Fruit fly (Drosophila melanogaster) whole organism, pupa: ENCODE data around the gene mRpL39.

Experiments
- CG10348 ChIP-seq: fragments of 200-800 bp; sonication (Bioruptor generic); IDR thresholded peaks from 2 replicates; pipeline ENCODE4 v1.3.6; 2022; ENCODE audit warnings: missing biosample characterization, missing genetic modification characterization
- CG13204 ChIP-seq: fragments of 200-800 bp; sonication (Bioruptor generic); optimal IDR thresholded peaks from 2 replicates; lab custom pipeline; 2018; ENCODE audit warnings: missing biosample characterization, mild to moderate bottlenecking, missing genetic modification characterization, moderate library complexity
- CG15710 ChIP-seq: fragments of 200-800 bp; sonication (Bioruptor generic); optimal IDR thresholded peaks from 2 replicates; lab custom pipeline; 2018; ENCODE audit warnings: missing biosample characterization, mild to moderate bottlenecking, missing genetic modification characterization, moderate library complexity
- CG17806 ChIP-seq: fragments of 200-800 bp; sonication (Bioruptor generic); optimal IDR thresholded peaks from 2 replicates; lab custom pipeline; 2018; ENCODE audit warnings: missing biosample characterization, mild to moderate bottlenecking, missing genetic modification characterization, moderate library complexity
- CG32121 ChIP-seq: fragments of 200-800 bp; sonication (Bioruptor generic); IDR thresholded peaks from 2 replicates; pipeline ENCODE4 v1.3.6; 2022; ENCODE audit warnings: missing biosample characterization, missing genetic modification characterization
- CG34367 ChIP-seq: fragments of 200-800 bp; sonication (Bioruptor generic); optimal IDR thresholded peaks from 2 replicates; lab custom pipeline; 2018; ENCODE audit warnings: missing biosample characterization, mild to moderate bottlenecking, missing genetic modification characterization
- CG4496 ChIP-seq: fragments of 200-800 bp; sonication (Bioruptor generic); IDR thresholded peaks from 3 replicates; pipeline ENCODE4 v1.3.6; 2022; ENCODE audit warnings: missing biosample characterization, missing genetic modification characterization
- CG8159 ChIP-seq: fragments of 200-800 bp; sonication (Bioruptor generic); optimal IDR thresholded peaks from 3 replicates; lab custom pipeline; 2018; ENCODE audit warnings: missing biosample characterization, mild to moderate bottlenecking, missing genetic modification characterization, moderate library complexity
- CG8301 ChIP-seq: fragments of 200-800 bp; sonication (Bioruptor generic); optimal IDR thresholded peaks from 2 replicates; lab custom pipeline; 2018; ENCODE audit warnings: missing biosample characterization, mild to moderate bottlenecking, missing genetic modification characterization
- EcR ChIP-seq: fragments of 200-800 bp; sonication (Bioruptor generic); optimal IDR thresholded peaks from 3 replicates; lab custom pipeline; 2019; ENCODE audit warnings: missing biosample characterization, missing genetic modification characterization, mild to moderate bottlenecking, moderate library complexity, missing genetic modification reagents
- Pif1A ChIP-seq: fragments of 200-800 bp; sonication (Bioruptor generic); optimal IDR thresholded peaks from 3 replicates; lab custom pipeline; 2016; ENCODE audit warnings: missing biosample characterization, missing genetic modification characterization
- rn ChIP-seq: fragments of 200-800 bp; sonication (Bioruptor generic); IDR thresholded peaks from 2 replicates; pipeline ENCODE4 v1.3.6; 2022; ENCODE audit warnings: missing biosample characterization, missing genetic modification characterization

dm6 chr3L:14974952-14975351 lies 24.5 kb downstream of the mRpL39 start:
- no peak for TF ChIP-seq CG13204 (GFP tag; lab: Kevin White, UChicago)
- TF ChIP-seq CG17806 (tag; lab: Kevin White, UChicago): no peak
- no peak for TF ChIP-seq CG10348
- no peak for TF ChIP-seq EcR (GFP tag; lab: Kevin White, UChicago)
- TF ChIP-seq CG8159 (tag; lab: Kevin White, UChicago): no peak
- no peak for TF ChIP-seq Pif1A (GFP tag; lab: Kevin White, UChicago)
- no peak for TF ChIP-seq CG8301 (tag; lab: Kevin White, UChicago)
- TF ChIP-seq CG4496 (GFP tag; lab: Robert Waterston, UW): no peak
- no peak for TF ChIP-seq rn (GFP tag; lab: Robert Waterston, UW)
- no peak for TF ChIP-seq CG15710 (tag; lab: Kevin White, UChicago)
- no peak for TF ChIP-seq CG34367 (tag; lab: Kevin White, UChicago)
- TF ChIP-seq CG32121 (GFP tag; lab: Robert Waterston, UW): no peak
